Worm (Caenorhabditis elegans) whole organism, late embryonic: Measurements from ENCODE around the gene F41D9.2.

Experiments
- C08G9.2 ChIP-seq: sonication (generic microtip); optimal IDR thresholded peaks from 2 replicates; lab custom pipeline; 2016; ENCODE audit warnings: mild to moderate bottlenecking, missing genetic modification characterization, moderate library complexity, missing compliant biosample characterization
- C38D4.7 ChIP-seq: fragments of 200-800 bp; sonication (Bioruptor generic); optimal IDR thresholded peaks from 2 replicates; lab custom pipeline; 2018; ENCODE audit warnings: mild to moderate bottlenecking, missing genetic modification characterization, moderate library complexity, missing compliant biosample characterization
- F13H6.1 ChIP-seq: sonication (generic microtip); optimal IDR thresholded peaks from 2 replicates; lab custom pipeline; 2016; ENCODE audit warnings: missing genetic modification characterization, missing compliant biosample characterization
- K09A11.1 ChIP-seq: sonication (generic microtip); optimal IDR thresholded peaks from 2 replicates; lab custom pipeline; 2017; ENCODE audit warnings: antibody characterized with exemption, mild to moderate bottlenecking, missing genetic modification characterization, missing compliant biosample characterization; ENCODE audit not compliant: insufficient read depth
- T23F11.4 ChIP-seq: fragments of 200-800 bp; sonication (Bioruptor generic); optimal IDR thresholded peaks from 2 replicates; lab custom pipeline; 2018; ENCODE audit warnings: mild to moderate bottlenecking, missing genetic modification characterization, missing compliant biosample characterization
- Y22D7AL.16 ChIP-seq: sonication (generic microtip); optimal IDR thresholded peaks from 2 replicates; lab custom pipeline; 2016; ENCODE audit warnings: missing genetic modification characterization, missing compliant biosample characterization
- ama-1 ChIP-seq: fragments of 150-350 bp; optimal IDR thresholded peaks from 2 replicates; lab custom pipeline; 2014
- ceh-14 ChIP-seq: sonication (generic microtip); optimal IDR thresholded peaks from 2 replicates; lab custom pipeline; 2016; ENCODE audit warnings: missing genotype, missing genetic modification characterization, missing compliant biosample characterization
- ceh-19 ChIP-seq: fragments of 200-800 bp; sonication (Bioruptor generic); optimal IDR thresholded peaks from 2 replicates; lab custom pipeline; 2018; ENCODE audit warnings: mild to moderate bottlenecking, missing genetic modification characterization, missing compliant biosample characterization
- ceh-2 ChIP-seq: sonication (generic microtip); optimal IDR thresholded peaks from 2 replicates; lab custom pipeline; 2016; ENCODE audit warnings: missing genotype, missing genetic modification characterization, missing compliant biosample characterization
- ceh-22 ChIP-seq: sonication (generic microtip); optimal IDR thresholded peaks from 2 replicates; lab custom pipeline; 2017; ENCODE audit warnings: missing biosample characterization, missing genetic modification characterization
- ceh-34 ChIP-seq: sonication (generic microtip); optimal IDR thresholded peaks from 2 replicates; lab custom pipeline; 2016; ENCODE audit warnings: mild to moderate bottlenecking, missing genetic modification characterization, missing compliant biosample characterization
- ceh-45 ChIP-seq: fragments of 200-800 bp; sonication (Bioruptor generic); IDR thresholded peaks from 2 replicates; pipeline ENCODE4 v1.3.6; 2022; ENCODE audit warnings: missing genetic modification reagents, missing genetic modification characterization, missing compliant biosample characterization
- ceh-48 ChIP-seq: sonication (generic microtip); optimal IDR thresholded peaks from 2 replicates; lab custom pipeline; 2016; ENCODE audit warnings: missing genetic modification characterization, inconsistent platforms, missing compliant biosample characterization
- ceh-9 ChIP-seq: sonication (generic microtip); optimal IDR thresholded peaks from 2 replicates; lab custom pipeline; 2016; ENCODE audit warnings: mild to moderate bottlenecking, missing genetic modification characterization, inconsistent platforms, missing compliant biosample characterization
- dmd-4 ChIP-seq: sonication (generic microtip); optimal IDR thresholded peaks from 2 replicates; lab custom pipeline; 2016; ENCODE audit warnings: borderline replicate concordance, missing genetic modification characterization, missing compliant biosample characterization
- dve-1 ChIP-seq: sonication (generic microtip); optimal IDR thresholded peaks from 2 replicates; lab custom pipeline; 2017; ENCODE audit warnings: antibody characterized with exemption, mild to moderate bottlenecking, missing genetic modification characterization, missing compliant biosample characterization
- elt-2 ChIP-seq: sonication (generic microtip); optimal IDR thresholded peaks from 2 replicates; lab custom pipeline; 2016; ENCODE audit warnings: missing genetic modification reagents, missing genetic modification characterization, missing compliant biosample characterization
- elt-4 ChIP-seq: sonication (generic microtip); optimal IDR thresholded peaks from 2 replicates; lab custom pipeline; 2016; ENCODE audit warnings: missing genetic modification characterization, missing compliant biosample characterization
- fkh-10 ChIP-seq: fragments of 150-350 bp; optimal IDR thresholded peaks from 2 replicates; lab custom pipeline; 2014; ENCODE audit warnings: missing biosample characterization, missing genetic modification reagents, missing genetic modification characterization
- gmeb-2 ChIP-seq: sonication (generic microtip); optimal IDR thresholded peaks from 2 replicates; lab custom pipeline; 2016; ENCODE audit warnings: missing genetic modification characterization, inconsistent platforms, missing compliant biosample characterization
- hlh-15 ChIP-seq: sonication (generic microtip); optimal IDR thresholded peaks from 2 replicates; lab custom pipeline; 2016; ENCODE audit warnings: missing genetic modification characterization, missing compliant biosample characterization
- hlh-30 ChIP-seq: sonication (generic microtip); optimal IDR thresholded peaks from 2 replicates; lab custom pipeline; 2017; ENCODE audit warnings: antibody characterized with exemption, missing genetic modification characterization, missing compliant biosample characterization; ENCODE audit not compliant: insufficient read depth
- hlh-6 ChIP-seq: sonication (generic microtip); optimal IDR thresholded peaks from 2 replicates; lab custom pipeline; 2016; ENCODE audit warnings: missing genotype, missing genetic modification characterization, missing compliant biosample characterization
- lin-11 ChIP-seq: fragments of 200-800 bp; sonication (Bioruptor generic); optimal IDR thresholded peaks from 2 replicates; lab custom pipeline; 2018; ENCODE audit warnings: mild to moderate bottlenecking, missing genetic modification characterization, missing compliant biosample characterization
- madf-2 ChIP-seq: sonication (generic microtip); optimal IDR thresholded peaks from 2 replicates; lab custom pipeline; 2017; ENCODE audit warnings: missing genetic modification characterization, missing compliant biosample characterization
- mec-3 ChIP-seq: sonication (generic microtip); optimal IDR thresholded peaks from 2 replicates; lab custom pipeline; 2016; ENCODE audit warnings: borderline replicate concordance, missing genetic modification characterization, missing compliant biosample characterization
- nhr-11 ChIP-seq: fragments of 150-350 bp; optimal IDR thresholded peaks from 2 replicates; lab custom pipeline; 2014; ENCODE audit warnings: missing biosample characterization, missing genetic modification characterization
- nhr-232 ChIP-seq: sonication (generic microtip); optimal IDR thresholded peaks from 2 replicates; lab custom pipeline; 2016; ENCODE audit warnings: missing genetic modification characterization, missing compliant biosample characterization
- npax-4 ChIP-seq: sonication (generic microtip); optimal IDR thresholded peaks from 2 replicates; lab custom pipeline; 2016; ENCODE audit warnings: missing genetic modification characterization, missing compliant biosample characterization
- odd-2 ChIP-seq: sonication (generic microtip); optimal IDR thresholded peaks from 2 replicates; lab custom pipeline; 2017; ENCODE audit warnings: antibody characterized with exemption, mild to moderate bottlenecking, missing genetic modification characterization, missing compliant biosample characterization
- pag-3 ChIP-seq: sonication (generic microtip); optimal IDR thresholded peaks from 2 replicates; lab custom pipeline; 2016; ENCODE audit warnings: missing compliant biosample characterization, missing genetic modification characterization, borderline replicate concordance
- pat-9 ChIP-seq: fragments of 200-800 bp; sonication (Bioruptor generic); optimal IDR thresholded peaks from 2 replicates; lab custom pipeline; 2018; ENCODE audit warnings: mild to moderate bottlenecking, missing genetic modification characterization, moderate library complexity, missing compliant biosample characterization
- pha-4 ChIP-seq: fragments of 150-350 bp; optimal IDR thresholded peaks from 2 replicates; lab custom pipeline; 2018; ENCODE audit warnings: missing biosample characterization, missing genetic modification reagents, missing genetic modification characterization
- pqm-1 ChIP-seq: sonication (generic microtip); optimal IDR thresholded peaks from 2 replicates; lab custom pipeline; 2016; ENCODE audit warnings: missing genetic modification characterization, missing compliant biosample characterization
- pros-1 ChIP-seq: fragments of 150-350 bp; optimal IDR thresholded peaks from 2 replicates; lab custom pipeline; 2014; ENCODE audit warnings: missing biosample characterization, missing genetic modification reagents, missing genetic modification characterization
- ref-2 ChIP-seq: sonication (generic microtip); optimal IDR thresholded peaks from 2 replicates; lab custom pipeline; 2016; ENCODE audit warnings: missing genetic modification characterization, missing compliant biosample characterization
- sdc-2 ChIP-seq: sonication (generic microtip); optimal IDR thresholded peaks from 2 replicates; lab custom pipeline; 2016; ENCODE audit warnings: missing genotype, missing genetic modification characterization, missing compliant biosample characterization
- sox-2 ChIP-seq: fragments of 200-800 bp; sonication (Bioruptor generic); IDR thresholded peaks from 2 replicates; pipeline ENCODE4 v1.3.6; 2022; ENCODE audit warnings: missing genetic modification reagents, missing genetic modification characterization, missing compliant biosample characterization
- sox-4 ChIP-seq: sonication (generic microtip); optimal IDR thresholded peaks from 2 replicates; lab custom pipeline; 2017; ENCODE audit warnings: mild to moderate bottlenecking, missing genetic modification characterization, inconsistent platforms, missing compliant biosample characterization
- syd-9 ChIP-seq: sonication (generic microtip); optimal IDR thresholded peaks from 2 replicates; lab custom pipeline; 2016; ENCODE audit warnings: mild to moderate bottlenecking, missing genetic modification characterization, moderate library complexity, missing compliant biosample characterization
- tbx-2 ChIP-seq: sonication (generic microtip); optimal IDR thresholded peaks from 2 replicates; lab custom pipeline; 2016; ENCODE audit warnings: missing genetic modification characterization, missing compliant biosample characterization
- tbx-7 ChIP-seq: sonication (generic microtip); optimal IDR thresholded peaks from 2 replicates; lab custom pipeline; 2016; ENCODE audit warnings: missing genotype, missing genetic modification characterization, missing compliant biosample characterization
- unc-3 ChIP-seq, 2 experiments: fragments of 200-800 bp in 1 of 2; sonication (Bioruptor generic) in 1 of 2; sonication (generic microtip) in 1 of 2; conservative IDR thresholded peaks in 1 of 2; optimal IDR thresholded peaks in 1 of 2; 2 replicates each; pipeline versions ENCODE4 v1.3.6 to Lab custom; 2016 to 2022; ENCODE audit warnings: missing compliant biosample characterization in 2 of 2, missing genetic modification characterization in 2 of 2, missing genetic modification reagents in 1 of 2
- unc-42 ChIP-seq: sonication (generic microtip); optimal IDR thresholded peaks from 2 replicates; lab custom pipeline; 2016; ENCODE audit warnings: missing genotype, missing genetic modification characterization, missing compliant biosample characterization
- unc-86 ChIP-seq: sonication (generic microtip); optimal IDR thresholded peaks from 2 replicates; lab custom pipeline; 2016; ENCODE audit warnings: missing genetic modification characterization, missing compliant biosample characterization
- zip-5 ChIP-seq: sonication (generic microtip); optimal IDR thresholded peaks from 2 replicates; lab custom pipeline; 2016; ENCODE audit warnings: missing genetic modification characterization, missing compliant biosample characterization
- ztf-16 ChIP-seq: sonication (generic microtip); optimal IDR thresholded peaks from 2 replicates; lab custom pipeline; 2017; ENCODE audit warnings: missing genetic modification characterization, missing compliant biosample characterization

Gene F41D9.2

DNA sequence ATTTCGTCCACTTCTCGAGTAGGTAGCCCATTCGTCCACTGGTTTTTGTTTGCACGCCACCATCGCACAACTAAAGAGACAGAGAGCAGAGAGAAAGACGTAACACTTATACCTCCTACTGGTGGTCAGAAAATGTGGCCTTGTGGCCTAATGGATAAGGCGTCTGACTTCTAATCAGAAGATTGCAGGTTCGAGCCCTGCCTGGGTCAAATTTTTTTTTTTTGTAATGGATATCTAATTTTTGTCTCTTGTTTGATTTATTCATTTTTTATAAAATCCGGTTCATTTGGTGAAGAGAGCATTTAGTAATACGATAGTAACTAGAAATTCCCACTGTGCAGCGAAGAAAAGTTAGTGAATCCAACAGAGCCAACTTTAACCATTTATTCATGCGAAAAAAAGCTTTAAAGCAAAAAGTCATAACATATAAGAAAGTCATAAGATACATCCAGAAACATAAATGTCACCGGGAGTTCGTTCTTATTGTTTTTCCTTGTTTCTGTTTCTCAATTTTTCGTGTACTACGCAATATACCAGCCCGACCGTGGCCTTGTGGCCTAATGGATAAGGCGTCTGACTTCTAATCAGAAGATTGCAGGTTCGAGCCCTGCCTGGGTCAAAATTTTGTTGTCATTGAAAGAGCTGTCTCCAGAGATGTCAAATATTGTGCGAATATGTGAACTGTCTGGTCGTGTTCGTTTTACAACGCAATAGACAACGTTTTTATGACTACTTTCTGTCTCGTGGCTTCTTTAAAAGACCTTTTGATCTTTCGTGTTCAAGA is 1.5 kb upstream of the F41D9.2 start (continued):
- TF ChIP-seq zip-5 (tag; lab: Kevin White, UChicago) (peak; percentile 56), hlh-30 (tag; lab: Kevin White, UChicago) (peak; percentile 22), unc-86 (tag; lab: Kevin White, UChicago) (peak; percentile 67), ceh-19 (GFP tag; lab: Kevin White, UChicago) (peak; percentile 35), pag-3 (no peak), npax-4 (peak; percentile 25), ceh-34 (tag; lab: Kevin White, UChicago) (peak; percentile 72), sdc-2 (tag; lab: Kevin White, UChicago) (peak; percentile 76), C38D4.7 (GFP tag; lab: Kevin White, UChicago) (peak; percentile 72), elt-4 (tag; lab: Kevin White, UChicago) (no peak), F13H6.1 (tag; lab: Kevin White, UChicago) (no peak), pat-9 (tag; lab: Kevin White, UChicago) (peak; percentile 68), sox-2 (GFP tag; lab: Robert Waterston, UW) (peak; percentile 65; the same call in 1 of the 2 replicates), C08G9.2 (tag; lab: Kevin White, UChicago) (peak; percentile 70), syd-9 (tag; lab: Kevin White, UChicago) (peak; percentile 77), ceh-9 (tag; lab: Kevin White, UChicago) (no peak), unc-42 (tag; lab: Kevin White, UChicago) (peak; percentile 39), tbx-7 (tag; lab: Kevin White, UChicago) (no peak), sox-4 (tag; lab: Kevin White, UChicago) (peak; percentile 52), tbx-2 (tag; lab: Kevin White, UChicago) (peak; percentile 69), fkh-10 (GFP tag; lab: Kevin White, UChicago) (no peak), nhr-11 (tag; lab: Kevin White, UChicago) (no peak), ama-1 (lab: Kevin White, UChicago) (no peak), ceh-22 (tag; lab: Kevin White, UChicago) (peak; percentile 44), K09A11.1 (peak; percentile 53), gmeb-2 (tag; lab: Kevin White, UChicago) (peak; percentile 62), mec-3 (tag; lab: Kevin White, UChicago) (no peak), ztf-16 (tag; lab: Kevin White, UChicago) (peak; percentile 71), Y22D7AL.16 (peak; percentile 31), dve-1 (tag; lab: Kevin White, UChicago) (peak; percentile 71), ceh-14 (tag; lab: Kevin White, UChicago) (peak; percentile 77), ceh-2 (tag; lab: Kevin White, UChicago) (peak; percentile 81), hlh-15 (tag; lab: Kevin White, UChicago) (peak; percentile 4), unc-3 (GFP tag; conservative IDR thresholded peaks at IDR 0.05; lab: Robert Waterston, UW) (peak; percentile 73), unc-3 (tag; optimal IDR thresholded peaks at IDR 0.05; lab: Kevin White, UChicago) (peak; percentile 69), odd-2 (tag; lab: Kevin White, UChicago) (no peak), dmd-4 (no peak), ceh-45 (GFP tag; lab: Robert Waterston, UW) (no peak), ceh-48 (peak; percentile 15), pha-4 (no peak), nhr-232 (peak; percentile 74), madf-2 (tag; lab: Kevin White, UChicago) (peak; percentile 57), lin-11 (tag; lab: Kevin White, UChicago) (peak; percentile 67), hlh-6 (tag; lab: Kevin White, UChicago) (peak; percentile 62), elt-2 (tag; lab: Kevin White, UChicago) (peak; percentile 86), T23F11.4 (GFP tag; lab: Kevin White, UChicago) (peak; percentile 46), pqm-1 (no peak), ref-2 (tag; lab: Kevin White, UChicago) (peak; percentile 70), pros-1 (tag; lab: Kevin White, UChicago) (no peak)
